Fruit fly (Drosophila melanogaster) whole organism, embryonic: ENCODE measurements around the gene udt.

Experiments used
- Adf1 ChIP-seq: fragments of 200-800 bp; sonication (Bioruptor generic); IDR thresholded peaks from 2 replicates; pipeline ENCODE4 v1.3.6; 2022; ENCODE audit warnings: missing biosample characterization, missing genetic modification characterization
- Bgb ChIP-seq: fragments of 200-800 bp; sonication (Bioruptor generic); IDR thresholded peaks from 2 replicates; pipeline ENCODE4 v1.3.6; 2022; ENCODE audit warnings: missing biosample characterization, missing genetic modification characterization; ENCODE audit not compliant: partially characterized antibody
- CG10274 ChIP-seq: fragments of 200-800 bp; sonication (Bioruptor generic); optimal IDR thresholded peaks from 3 replicates; lab custom pipeline; 2017; ENCODE audit warnings: missing biosample characterization, mild to moderate bottlenecking, missing genetic modification characterization
- CG10462 ChIP-seq: fragments of 200-800 bp; sonication (Bioruptor generic); optimal IDR thresholded peaks from 2 replicates; lab custom pipeline; 2016; ENCODE audit warnings: missing biosample characterization, missing genetic modification characterization
- CG11456 ChIP-seq: fragments of 200-800 bp; sonication (Bioruptor generic); IDR thresholded peaks from 3 replicates; pipeline ENCODE4 v1.3.6; 2022; ENCODE audit warnings: missing biosample characterization, missing genetic modification characterization
- CG11695 ChIP-seq: fragments of 200-800 bp; sonication (Bioruptor generic); IDR thresholded peaks from 3 replicates; pipeline ENCODE4 v1.3.6; 2022; ENCODE audit warnings: missing biosample characterization, missing genetic modification characterization
- CG11723 ChIP-seq: fragments of 200-800 bp; sonication (Bioruptor generic); optimal IDR thresholded peaks from 2 replicates; lab custom pipeline; 2017; ENCODE audit warnings: missing biosample characterization, mild to moderate bottlenecking, missing genetic modification characterization
- CG12769 ChIP-seq: fragments of 200-800 bp; sonication (Bioruptor generic); optimal IDR thresholded peaks from 2 replicates; lab custom pipeline; 2019; ENCODE audit warnings: missing biosample characterization, mild to moderate bottlenecking, missing genetic modification characterization, moderate library complexity
- CG14667 ChIP-seq: fragments of 200-800 bp; sonication (Bioruptor generic); IDR thresholded peaks from 2 replicates; pipeline ENCODE4 v1.3.6; 2022; ENCODE audit warnings: missing biosample characterization, missing genetic modification characterization
- CG14710 ChIP-seq: fragments of 200-800 bp; sonication (Bioruptor generic); optimal IDR thresholded peaks from 3 replicates; lab custom pipeline; 2019; ENCODE audit warnings: missing biosample characterization, mild to moderate bottlenecking, missing genetic modification characterization, moderate library complexity
- CG16813 ChIP-seq: fragments of 200-800 bp; sonication (Bioruptor generic); IDR thresholded peaks from 3 replicates; pipeline ENCODE4 v1.3.6; 2022; ENCODE audit warnings: missing biosample characterization, missing genetic modification characterization; ENCODE audit not compliant: partially characterized antibody
- CG17829 ChIP-seq: fragments of 200-800 bp; optimal IDR thresholded peaks from 2 replicates; lab custom pipeline; 2019; ENCODE audit warnings: missing biosample characterization, mild to moderate bottlenecking, missing genetic modification characterization, moderate library complexity
- CG1832 ChIP-seq: fragments of 200-800 bp; sonication (Bioruptor generic); optimal IDR thresholded peaks from 2 replicates; lab custom pipeline; 2017; ENCODE audit warnings: missing biosample characterization, mild to moderate bottlenecking, missing genetic modification characterization, inconsistent platforms
- CG18599 ChIP-seq: fragments of 200-800 bp; sonication (Bioruptor generic); optimal IDR thresholded peaks from 3 replicates; lab custom pipeline; 2017; ENCODE audit warnings: missing biosample characterization, missing genetic modification characterization, mild to moderate bottlenecking, moderate library complexity, missing genetic modification reagents
- CG2120 ChIP-seq: fragments of 200-800 bp; sonication (Bioruptor generic); optimal IDR thresholded peaks from 3 replicates; lab custom pipeline; 2016; ENCODE audit warnings: missing biosample characterization, missing genetic modification characterization
- CG2889 ChIP-seq: fragments of 200-800 bp; sonication (Bioruptor generic); IDR thresholded peaks from 3 replicates; pipeline ENCODE4 v1.3.6; 2022; ENCODE audit warnings: missing biosample characterization, missing genetic modification characterization
- CG31388 ChIP-seq: fragments of 200-800 bp; sonication (Bioruptor generic); optimal IDR thresholded peaks from 2 replicates; lab custom pipeline; 2016; ENCODE audit warnings: missing biosample characterization, missing genetic modification characterization
- CG32532 ChIP-seq: fragments of 200-800 bp; sonication (Bioruptor generic); IDR thresholded peaks from 2 replicates; pipeline ENCODE4 v1.3.6; 2022; ENCODE audit warnings: missing biosample characterization, missing genetic modification characterization
- CG4424 ChIP-seq: fragments of 200-800 bp; sonication (Bioruptor generic); optimal IDR thresholded peaks from 3 replicates; lab custom pipeline; 2016; ENCODE audit warnings: missing biosample characterization, missing genetic modification characterization
- CG7372 ChIP-seq: fragments of 200-800 bp; sonication (Bioruptor generic); IDR thresholded peaks from 2 replicates; pipeline ENCODE4 v1.3.6; 2022; ENCODE audit warnings: missing biosample characterization, missing genetic modification characterization
- CG9437 ChIP-seq: fragments of 200-800 bp; sonication (Bioruptor generic); optimal IDR thresholded peaks from 2 replicates; lab custom pipeline; 2018; ENCODE audit warnings: missing biosample characterization, mild to moderate bottlenecking, missing genetic modification characterization
- Eip74EF ChIP-seq, 2 experiments: fragments of 200-800 bp in 1 of 2; fragments of >200 bp in 1 of 2; sonication (Bioruptor generic) in 1 of 2; optimal IDR thresholded peaks; 2 replicates each; lab custom pipeline; 2017 to 2019; ENCODE audit warnings: missing biosample characterization in 2 of 2, missing genetic modification characterization in 2 of 2, mild to moderate bottlenecking in 1 of 2, moderate library complexity in 1 of 2
- H2.0 ChIP-seq: fragments of 200-800 bp; sonication (Bioruptor generic); IDR thresholded peaks from 2 replicates; pipeline ENCODE4 v1.3.6; 2022; ENCODE audit warnings: missing biosample characterization, missing genetic modification characterization
- Hey ChIP-seq: fragments of 200-800 bp; sonication (Bioruptor generic); optimal IDR thresholded peaks from 3 replicates; lab custom pipeline; 2018; ENCODE audit warnings: missing biosample characterization, mild to moderate bottlenecking, missing genetic modification characterization
- MTF-1 ChIP-seq: fragments of 200-800 bp; sonication (Bioruptor generic); optimal IDR thresholded peaks from 2 replicates; lab custom pipeline; 2018; ENCODE audit warnings: missing biosample characterization, mild to moderate bottlenecking, missing genetic modification characterization, borderline replicate concordance
- NC2β ChIP-seq: fragments of 200-800 bp; sonication (Bioruptor generic); optimal IDR thresholded peaks from 2 replicates; lab custom pipeline; 2016; ENCODE audit warnings: missing biosample characterization, missing genetic modification characterization
- Six4 ChIP-seq: fragments of 200-800 bp; sonication (Bioruptor generic); optimal IDR thresholded peaks from 2 replicates; lab custom pipeline; 2016; ENCODE audit warnings: missing biosample characterization, missing genetic modification characterization
- Sry-β ChIP-seq: fragments of 200-800 bp; sonication (Bioruptor generic); optimal IDR thresholded peaks from 2 replicates; lab custom pipeline; 2018; ENCODE audit warnings: missing biosample characterization, mild to moderate bottlenecking, missing genetic modification characterization, moderate library complexity
- Stat92E ChIP-seq, 3 experiments: fragments of >200 bp in 2 of 3; fragments of 200-800 bp in 1 of 3; sonication (Bioruptor generic) in 1 of 3; optimal IDR thresholded peaks; 2 replicates each; lab custom pipeline; 2017 to 2019; ENCODE audit warnings: missing biosample characterization in 3 of 3, missing genetic modification characterization in 3 of 3, mild to moderate bottlenecking in 1 of 3, moderate library complexity in 1 of 3
- YL-1 ChIP-seq: fragments of 200-800 bp; sonication (Bioruptor generic); optimal IDR thresholded peaks from 3 replicates; lab custom pipeline; 2017; ENCODE audit warnings: missing biosample characterization, mild to moderate bottlenecking, missing genetic modification characterization
- abd-A ChIP-seq: fragments of 200-800 bp; sonication (Bioruptor generic); optimal IDR thresholded peaks from 3 replicates; lab custom pipeline; 2019; ENCODE audit warnings: missing biosample characterization, mild to moderate bottlenecking, missing genetic modification characterization, moderate library complexity
- ash1 ChIP-seq: fragments of 200-800 bp; sonication (Bioruptor generic); optimal IDR thresholded peaks from 2 replicates; lab custom pipeline; 2018; ENCODE audit warnings: missing biosample characterization, mild to moderate bottlenecking, missing genetic modification characterization
- cg ChIP-seq: fragments of 200-800 bp; sonication (Bioruptor generic); optimal IDR thresholded peaks from 3 replicates; lab custom pipeline; 2019; ENCODE audit warnings: missing biosample characterization, mild to moderate bottlenecking, missing genetic modification characterization, moderate library complexity
- corto ChIP-seq: fragments of 200-800 bp; sonication (Bioruptor generic); optimal IDR thresholded peaks from 2 replicates; lab custom pipeline; 2016; ENCODE audit warnings: missing biosample characterization, mild to moderate bottlenecking, missing genetic modification characterization, moderate library complexity
- danr ChIP-seq: fragments of 200-800 bp; sonication (Bioruptor generic); IDR thresholded peaks from 2 replicates; pipeline ENCODE4 v1.3.6; 2022; ENCODE audit warnings: missing biosample characterization, missing genetic modification characterization
- emc ChIP-seq: fragments of 200-800 bp; sonication (Bioruptor generic); optimal IDR thresholded peaks from 2 replicates; lab custom pipeline; 2016; ENCODE audit warnings: missing biosample characterization, missing genetic modification characterization
- fd64A ChIP-seq: fragments of 200-800 bp; sonication (Bioruptor generic); optimal IDR thresholded peaks from 3 replicates; lab custom pipeline; 2018; ENCODE audit warnings: missing biosample characterization, mild to moderate bottlenecking, missing genetic modification characterization
- fru ChIP-seq: fragments of >200 bp; optimal IDR thresholded peaks from 2 replicates; lab custom pipeline; 2017
- jigr1 ChIP-seq: fragments of 200-800 bp; sonication (Bioruptor generic); IDR thresholded peaks from 3 replicates; pipeline ENCODE4 v1.3.6; 2022; ENCODE audit warnings: missing biosample characterization, missing genetic modification characterization
- kah ChIP-seq: fragments of 200-800 bp; sonication (Bioruptor generic); optimal IDR thresholded peaks from 2 replicates; lab custom pipeline; 2018; ENCODE audit warnings: missing biosample characterization, mild to moderate bottlenecking, missing genetic modification characterization
- lab ChIP-seq: fragments of 200-800 bp; sonication (Bioruptor generic); optimal IDR thresholded peaks from 3 replicates; lab custom pipeline; 2017; ENCODE audit warnings: missing biosample characterization, missing genetic modification characterization, mild to moderate bottlenecking, moderate library complexity, missing genetic modification reagents
- mam ChIP-seq: fragments of 200-800 bp; sonication (Bioruptor generic); optimal IDR thresholded peaks from 3 replicates; lab custom pipeline; 2016; ENCODE audit warnings: missing biosample characterization, missing genetic modification characterization
- org-1 ChIP-seq: fragments of 200-800 bp; sonication (Bioruptor generic); optimal IDR thresholded peaks from 2 replicates; lab custom pipeline; 2017; ENCODE audit warnings: missing biosample characterization, missing genetic modification characterization
- p53 ChIP-seq: fragments of 200-800 bp; sonication (Bioruptor generic); optimal IDR thresholded peaks from 2 replicates; lab custom pipeline; 2016; ENCODE audit warnings: missing biosample characterization, missing genetic modification characterization
- pros ChIP-seq: fragments of 200-800 bp; sonication (Bioruptor generic); optimal IDR thresholded peaks from 3 replicates; lab custom pipeline; 2019; ENCODE audit warnings: missing biosample characterization, mild to moderate bottlenecking, missing genetic modification characterization, moderate library complexity
- rib ChIP-seq: fragments of 200-800 bp; sonication (Bioruptor generic); IDR thresholded peaks from 2 replicates; pipeline ENCODE4 v1.3.6; 2022; ENCODE audit warnings: missing biosample characterization, missing genetic modification characterization
- shn ChIP-seq: fragments of 200-800 bp; sonication (Bioruptor generic); optimal IDR thresholded peaks from 3 replicates; lab custom pipeline; 2016; ENCODE audit warnings: missing biosample characterization, missing genetic modification characterization
- slbo ChIP-seq: fragments of 200-800 bp; sonication (Bioruptor generic); IDR thresholded peaks from 2 replicates; pipeline ENCODE4 v1.3.6; 2022; ENCODE audit warnings: missing biosample characterization, missing genetic modification characterization
- usp ChIP-seq: fragments of >200 bp; optimal IDR thresholded peaks from 2 replicates; lab custom pipeline; 2017; ENCODE audit warnings: missing biosample characterization, missing genetic modification characterization
- vfl ChIP-seq: fragments of 200-800 bp; sonication (Bioruptor generic); optimal IDR thresholded peaks from 2 replicates; lab custom pipeline; 2016; ENCODE audit warnings: missing biosample characterization, missing genetic modification characterization

udt gene

DNA sequence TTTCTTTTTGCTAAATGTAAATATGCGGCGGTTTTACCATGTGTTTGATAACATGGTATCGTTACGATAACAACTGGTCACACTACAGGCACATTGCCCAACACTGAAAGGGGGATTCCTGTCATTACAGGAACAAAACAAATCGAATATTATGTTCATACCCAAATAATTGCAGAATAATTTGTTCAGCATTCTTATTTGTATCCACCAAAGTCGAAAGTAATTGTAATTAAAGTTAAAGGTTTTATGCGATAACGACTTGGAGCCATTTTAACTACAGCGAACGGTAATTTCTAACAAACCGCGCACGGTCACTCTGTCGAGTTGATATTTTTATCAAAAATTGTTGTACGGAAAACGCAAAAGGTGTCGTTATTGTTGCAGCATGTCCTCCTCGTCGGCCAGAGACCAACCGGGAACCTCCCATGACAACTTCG is 4.4 kb upstream of the udt start, which contains the start of the genes CG10214 and CG10375 (continued):
- TF ChIP-seq Sry-β (GFP tag; lab: Kevin White, UChicago), result no peak
- TF ChIP-seq CG32532 (GFP tag; lab: Robert Waterston, UW), result peak; percentile 59; the same call in 1 of the 2 replicates
- no peak for TF ChIP-seq Hey (tag; lab: Kevin White, UChicago)
- 0 out of 3 replicates have a peak, but pooled peaks have one; percentile 36 for TF ChIP-seq CG2889 (GFP tag; lab: Robert Waterston, UW)
- TF ChIP-seq Stat92E (GFP tag; optimal IDR thresholded peaks at IDR 0.05; lab: Kevin White, UChicago), result no peak
- TF ChIP-seq kah (GFP tag; lab: Kevin White, UChicago), result no peak
- TF ChIP-seq vfl (GFP tag; lab: Kevin White, UChicago), result peak; percentile 69
- TF ChIP-seq danr (GFP tag; lab: Robert Waterston, UW), result 0 out of 2 replicates have a peak, but pooled peaks have one; percentile 23
- peak; percentile 90 for TF ChIP-seq CG2120 (GFP tag; lab: Kevin White, UChicago)
- TF ChIP-seq CG14710 (tag; lab: Kevin White, UChicago), result peak; percentile 88
- TF ChIP-seq p53 (GFP tag; lab: Kevin White, UChicago), result peak; percentile 48
- TF ChIP-seq CG11456 (GFP tag; lab: Robert Waterston, UW), result no peak
- TF ChIP-seq cg (GFP tag; lab: Kevin White, UChicago), result no peak
- TF ChIP-seq CG10274 (GFP tag; lab: Kevin White, UChicago), result no peak
- TF ChIP-seq Bgb, result no peak; the same call in 1 of the 2 replicates
- TF ChIP-seq shn (GFP tag; lab: Kevin White, UChicago), result peak; percentile 83
- TF ChIP-seq CG16813 (GFP tag; lab: Robert Waterston, UW), result peak; percentile 50
- TF ChIP-seq CG18599 (GFP tag; lab: Kevin White, UChicago), result peak; percentile 78
- no peak for TF ChIP-seq abd-A (tag; lab: Kevin White, UChicago)
- TF ChIP-seq fru (lab: Kevin White, UChicago), result no peak
- TF ChIP-seq CG11723 (GFP tag; lab: Kevin White, UChicago), result no peak
- TF ChIP-seq CG11695 (GFP tag; lab: Robert Waterston, UW), result peak; percentile 35; the same call in 1 of the 3 replicates
- peak; percentile 75 for TF ChIP-seq CG4424 (GFP tag; lab: Kevin White, UChicago)
- peak; percentile 54 for TF ChIP-seq CG31388 (GFP tag; lab: Kevin White, UChicago)
- TF ChIP-seq CG10462, result peak; percentile 71
- no peak for TF ChIP-seq corto (GFP tag; lab: Kevin White, UChicago)
- TF ChIP-seq rib (GFP tag; lab: Robert Waterston, UW), result no peak
- no peak for TF ChIP-seq ash1 (GFP tag; lab: Kevin White, UChicago)
- TF ChIP-seq MTF-1, result no peak
- peak; percentile 81 for TF ChIP-seq CG17829 (tag; lab: Kevin White, UChicago)
- peak; percentile 69 for TF ChIP-seq CG9437
- TF ChIP-seq usp (GFP tag; lab: Kevin White, UChicago), result no peak
- TF ChIP-seq emc, result peak; percentile 37
- TF ChIP-seq Eip74EF (GFP tag; optimal IDR thresholded peaks at IDR 0.05; lab: Kevin White, UChicago), result peak in 1 of 2 experiments; percentile 25
- TF ChIP-seq CG12769 (tag; lab: Kevin White, UChicago), result no peak
- TF ChIP-seq Six4, result peak; percentile 65
- peak; percentile 87 for TF ChIP-seq mam (GFP tag; lab: Kevin White, UChicago)
- TF ChIP-seq H2.0 (GFP tag; lab: Robert Waterston, UW), result peak; percentile 55
- TF ChIP-seq pros (GFP tag; lab: Kevin White, UChicago), result no peak
- no peak for TF ChIP-seq jigr1 (GFP tag; lab: Robert Waterston, UW)
- peak; percentile 94 for TF ChIP-seq YL-1 (GFP tag; lab: Kevin White, UChicago)
- TF ChIP-seq CG1832 (GFP tag; lab: Kevin White, UChicago), result no peak
- TF ChIP-seq org-1, result no peak
- peak; percentile 83 for TF ChIP-seq NC2β
- peak; percentile 45; the same call in 1 of the 2 replicates for TF ChIP-seq CG7372
- TF ChIP-seq fd64A, result no peak
- no peak; the same call in 1 of the 2 replicates for TF ChIP-seq Adf1 (GFP tag; lab: Robert Waterston, UW)
- TF ChIP-seq lab (GFP tag; lab: Kevin White, UChicago), result peak; percentile 70
- no peak for TF ChIP-seq CG14667 (GFP tag; lab: Robert Waterston, UW)
- peak; percentile 84 for TF ChIP-seq slbo (GFP tag; lab: Robert Waterston, UW)
